Worm (Caenorhabditis elegans) whole organism, L3 larva: Measurements from ENCODE around the gene F54B3.4.

Experiments
- elt-1 ChIP-seq: fragments of 150-350 bp; optimal IDR thresholded peaks from 2 replicates; lab custom pipeline; 2014; ENCODE audit warnings: missing biosample characterization, missing genetic modification characterization
- nhr-12 ChIP-seq: fragments of 150-350 bp; optimal IDR thresholded peaks from 2 replicates; lab custom pipeline; 2014; ENCODE audit warnings: missing biosample characterization, missing genetic modification characterization
- nhr-237 ChIP-seq: fragments of 150-350 bp; optimal IDR thresholded peaks from 2 replicates; lab custom pipeline; 2014; ENCODE audit warnings: missing biosample characterization, missing genetic modification characterization
- nhr-25 ChIP-seq: sonication (generic microtip); optimal IDR thresholded peaks from 2 replicates; lab custom pipeline; 2017; ENCODE audit warnings: missing biosample characterization, missing genetic modification characterization
- nhr-77 ChIP-seq: fragments of 150-350 bp; optimal IDR thresholded peaks from 2 replicates; lab custom pipeline; 2014; ENCODE audit warnings: missing biosample characterization, missing genetic modification characterization
- pha-4 ChIP-seq: fragments of 150-350 bp; optimal IDR thresholded peaks from 2 replicates; lab custom pipeline; 2014; ENCODE audit warnings: missing biosample characterization, missing genetic modification reagents, missing genetic modification characterization
- pqm-1 ChIP-seq: fragments of 150-350 bp; optimal IDR thresholded peaks from 2 replicates; lab custom pipeline; 2017; ENCODE audit warnings: missing biosample characterization, missing genetic modification characterization, inconsistent platforms
- sea-2 ChIP-seq: fragments of 150-350 bp; sonication (generic microtip); optimal IDR thresholded peaks from 4 replicates; lab custom pipeline; 2014; ENCODE audit warnings: missing biosample characterization, missing genetic modification reagents, missing genetic modification characterization
- snpc-4 ChIP-seq: fragments of 150-350 bp; optimal IDR thresholded peaks from 2 replicates; lab custom pipeline; 2014; ENCODE audit warnings: missing biosample characterization, missing genetic modification characterization
- tbx-2 ChIP-seq: sonication (generic microtip); optimal IDR thresholded peaks from 2 replicates; lab custom pipeline; 2016; ENCODE audit warnings: mild to moderate bottlenecking, missing genetic modification characterization, missing compliant biosample characterization
- unc-39 ChIP-seq: sonication (generic microtip); optimal IDR thresholded peaks from 4 replicates; lab custom pipeline; 2017; ENCODE audit warnings: missing biosample characterization, missing genetic modification characterization
- unc-62 ChIP-seq: fragments of 150-350 bp; sonication (generic microtip); optimal IDR thresholded peaks from 4 replicates; lab custom pipeline; 2014; ENCODE audit warnings: missing biosample characterization, missing genetic modification reagents, missing genetic modification characterization
- ztf-11 ChIP-seq: fragments of 150-350 bp; optimal IDR thresholded peaks from 2 replicates; lab custom pipeline; 2014; ENCODE audit warnings: missing biosample characterization, missing genetic modification characterization
- ztf-4 ChIP-seq: fragments of 150-350 bp; optimal IDR thresholded peaks from 2 replicates; lab custom pipeline; 2014; ENCODE audit warnings: missing biosample characterization, missing genetic modification characterization

DNA sequence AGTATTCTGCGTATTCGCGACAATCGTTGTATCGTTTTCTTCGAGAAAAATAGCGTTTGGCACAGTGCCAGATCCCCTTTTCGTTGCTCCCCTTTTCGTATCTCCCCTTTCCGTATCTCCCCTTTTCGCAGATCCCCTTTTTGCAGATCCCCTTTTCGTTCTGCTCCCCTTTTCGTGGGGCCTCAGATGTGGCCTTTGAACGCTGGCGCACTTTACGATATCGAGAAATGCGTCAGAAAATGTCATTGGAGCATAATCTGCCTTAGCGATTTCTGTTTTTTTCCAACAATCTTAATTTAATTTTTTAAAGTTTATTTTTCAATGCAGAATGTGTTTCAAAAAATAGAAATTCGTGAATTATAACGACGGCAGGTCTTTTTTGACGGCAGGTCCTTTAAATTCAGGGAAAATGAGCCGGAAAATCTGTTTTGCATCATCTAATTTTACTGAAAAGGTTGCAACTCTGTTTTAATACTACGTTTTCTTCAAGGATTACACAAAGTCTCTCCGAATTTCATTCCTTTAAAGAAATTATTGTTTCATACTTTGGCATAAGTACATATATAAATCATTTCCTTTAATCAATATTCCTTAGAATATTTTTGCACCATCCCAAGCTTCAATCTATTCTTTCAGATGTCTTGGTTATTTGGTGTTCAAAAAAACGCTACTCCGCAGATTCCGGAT is 22.5 kb downstream of the F54B3.4 start, which contains the start of gene atad-3:
- no peak for TF ChIP-seq nhr-77 (tag; lab: Kevin White, UChicago)
- no peak for TF ChIP-seq nhr-12 (tag; lab: Kevin White, UChicago)
- no peak for TF ChIP-seq nhr-237 (tag; lab: Kevin White, UChicago)
- TF ChIP-seq unc-62 (GFP tag; lab: Kevin White, UChicago) = peak; percentile 6
- TF ChIP-seq ztf-4 = no peak
- TF ChIP-seq unc-39 (tag; lab: Kevin White, UChicago) = no peak
- peak; percentile 76 for TF ChIP-seq tbx-2
- TF ChIP-seq elt-1 (tag; lab: Kevin White, UChicago) = peak; percentile 2
- TF ChIP-seq pqm-1 (tag; lab: Kevin White, UChicago) = peak; percentile 26
- no peak for TF ChIP-seq ztf-11 (tag; lab: Kevin White, UChicago)
- peak; percentile 79 for TF ChIP-seq pha-4 (tag; lab: Kevin White, UChicago)
- no peak for TF ChIP-seq sea-2 (GFP tag; lab: Kevin White, UChicago)
- TF ChIP-seq nhr-25 (tag; lab: Kevin White, UChicago) = peak; percentile 48
- peak; percentile 74 for TF ChIP-seq snpc-4
